Worm (Caenorhabditis elegans): ENCODE measurements around the gene srx-4.
A peak's percentile ranks its signal among the peaks of the same experiment; 100 is the strongest.

The srx-4 gene

DNA sequence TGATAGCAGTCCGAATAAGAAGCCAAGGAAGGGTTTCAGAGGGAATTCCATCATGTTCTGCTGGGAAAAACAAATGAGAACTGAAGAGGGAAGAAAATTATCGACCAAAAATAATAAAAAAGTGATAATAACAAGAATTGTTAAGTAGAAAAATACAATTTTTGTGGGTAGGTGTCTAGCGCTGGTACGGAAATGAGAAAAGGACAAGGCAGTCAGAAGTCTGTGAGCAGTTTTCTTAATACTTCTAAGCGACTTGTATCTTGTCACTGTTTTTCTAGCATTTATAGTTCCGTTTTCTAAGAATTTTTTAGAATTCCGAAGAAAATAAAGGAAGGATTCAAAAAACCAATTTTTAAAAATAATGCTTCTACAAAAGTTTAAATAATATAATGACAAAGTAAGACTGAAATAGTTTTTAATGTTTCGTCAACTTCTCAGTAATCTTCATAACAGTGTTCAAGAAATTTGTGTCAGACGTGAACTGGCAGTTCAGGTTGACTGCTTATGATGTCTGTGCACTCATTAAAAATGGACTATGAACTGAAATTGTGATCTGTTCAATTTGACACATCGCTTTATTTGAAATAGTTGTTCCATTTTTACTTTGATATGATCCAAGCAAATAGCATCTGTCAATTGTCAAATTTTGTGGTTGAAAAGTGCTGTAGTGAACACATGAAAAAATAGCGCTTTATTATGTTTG lies at the start of gene srx-4:
TSS of gene srx-4 (minus strand) at position 51 of the 703 bp plus-strand sequence.
- TF ChIP-seq unc-130 (GFP tag; optimal IDR thresholded peaks at IDR 0.05) (no peak), let-526 (GFP tag; IDR thresholded peaks at IDR 0.05) (no peak), attf-5 (GFP tag; optimal IDR thresholded peaks at IDR 0.05) (no peak)

DNA sequence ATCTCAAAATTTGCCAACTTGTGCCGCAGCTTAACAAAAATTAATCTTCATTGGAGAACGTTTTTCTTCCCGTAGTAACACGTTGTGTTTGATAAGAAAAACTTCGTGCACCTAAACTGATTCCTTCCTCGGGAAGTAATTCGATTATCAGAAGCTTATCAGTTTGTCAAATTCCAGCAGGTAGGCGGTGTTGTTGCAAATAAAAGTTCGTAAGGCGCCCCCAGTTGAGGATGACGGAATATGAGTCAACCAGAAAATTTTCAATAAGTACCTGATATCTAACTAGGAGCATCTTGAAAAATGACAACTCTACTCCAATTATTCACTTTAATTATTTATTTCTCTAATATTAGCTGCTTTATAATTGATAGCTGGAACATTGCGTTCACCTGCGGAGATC lies 49.2 kb upstream of the srx-4 start, which contains the start of gene C05E4.7:
TSS of gene C05E4.7 (plus strand) at position 301 of the 400 bp plus-strand sequence.
- TF ChIP-seq nhr-120 (GFP tag; IDR thresholded peaks at IDR 0.05) = no peak
- no peak for TF ChIP-seq B0035.1 (tag; optimal IDR thresholded peaks at IDR 0.05)
- TF ChIP-seq mel-28 (tag; optimal IDR thresholded peaks at IDR 0.05; ENCODE audit: borderline replicate concordance) = no peak
- no peak for TF ChIP-seq sea-2 (GFP tag; IDR thresholded peaks at IDR 0.05)
- no peak for TF ChIP-seq hmg-20 (GFP tag; IDR thresholded peaks at IDR 0.05)
- TF ChIP-seq ekl-4 (GFP tag; IDR thresholded peaks at IDR 0.05) = no peak
- TF ChIP-seq snpc-4 (GFP tag; optimal IDR thresholded peaks at IDR 0.05) = no peak
- no peak for TF ChIP-seq snpc-4 (tag; optimal IDR thresholded peaks at IDR 0.05)

DNA sequence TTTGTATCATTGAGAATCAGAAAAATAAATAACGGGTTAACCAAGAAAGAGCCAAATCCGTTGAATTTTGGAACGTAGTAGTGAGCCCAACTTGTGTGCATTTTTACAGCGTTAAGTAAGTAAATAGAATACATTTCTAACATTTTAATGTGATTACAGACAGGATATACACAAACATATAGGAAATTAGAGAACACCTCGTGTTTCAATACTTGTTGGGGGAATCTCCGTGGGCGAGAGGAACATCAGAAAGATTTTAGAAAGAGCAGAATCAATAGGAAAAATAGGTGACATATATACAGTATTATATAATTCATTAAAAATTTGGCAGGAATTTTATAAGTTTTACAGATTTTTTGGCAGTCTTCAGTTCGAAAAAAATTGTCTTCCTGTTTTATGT lies 46.2 kb upstream of the srx-4 start, which contains the start of gene srj-24:
TSS of gene srj-24 (minus strand) at position 101 of the 400 bp plus-strand sequence.
- TF ChIP-seq lsl-1 (GFP tag; optimal IDR thresholded peaks at IDR 0.05) (no peak), hsf-1 (GFP tag; IDR thresholded peaks at IDR 0.05) (no peak), tbp1 (GFP tag; optimal IDR thresholded peaks at IDR 0.05) (no peak), die-1 (tag; optimal IDR thresholded peaks at IDR 0.05) (no peak), snpc-3.4 (tag; optimal IDR thresholded peaks at IDR 0.05) (no peak), madf-3 (GFP tag; IDR thresholded peaks at IDR 0.05) (no peak), ccch-3 (GFP tag; optimal IDR thresholded peaks at IDR 0.05) (no peak), madf-6 (GFP tag; IDR thresholded peaks at IDR 0.05) (no peak), hlh-12 (tag; optimal IDR thresholded peaks at IDR 0.05) (no peak)

DNA sequence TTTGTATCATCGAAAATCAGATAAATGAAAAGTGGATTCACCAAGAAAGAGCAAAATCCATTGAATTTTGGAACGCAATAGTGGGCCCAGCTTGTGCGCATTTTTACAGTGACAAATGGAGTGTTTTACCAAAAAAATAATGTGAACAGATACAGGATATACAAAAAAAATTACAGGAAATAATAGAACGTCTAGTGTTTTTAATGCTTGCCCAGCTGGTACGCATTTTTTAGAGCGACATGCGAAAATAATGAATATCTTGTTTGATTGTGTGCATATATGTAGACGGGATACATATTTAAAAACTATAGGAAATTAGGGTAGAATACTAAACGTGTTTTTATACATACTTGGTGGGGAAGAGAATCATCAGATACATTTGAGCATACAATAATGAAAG lies 43.6 kb upstream of the srx-4 start, which contains the start of gene srj-25:
TSS of gene srj-25 (minus strand) at position 101 of the 400 bp plus-strand sequence.
- TF ChIP-seq ztf-18 (tag; optimal IDR thresholded peaks at IDR 0.05) = no peak
- no peak for TF ChIP-seq hsf-1 (GFP tag; IDR thresholded peaks at IDR 0.05)
- no peak for TF ChIP-seq aptf-3 (GFP tag; IDR thresholded peaks at IDR 0.05)
- no peak for TF ChIP-seq somi-1 (GFP tag; optimal IDR thresholded peaks at IDR 0.05)
- no peak for TF ChIP-seq C06A6.2 (GFP tag; conservative IDR thresholded peaks at IDR 0.05)
- TF ChIP-seq Y67H2A.10 (GFP tag; conservative IDR thresholded peaks at IDR 0.05) = no peak
- no peak for TF ChIP-seq F57A8.1 (GFP tag; optimal IDR thresholded peaks at IDR 0.05)
- no peak for TF ChIP-seq hmg-20 (GFP tag; IDR thresholded peaks at IDR 0.05)
- no peak for TF ChIP-seq atf-7 (tag; optimal IDR thresholded peaks at IDR 0.05)
- no peak for TF ChIP-seq unc-130 (GFP tag; optimal IDR thresholded peaks at IDR 0.05)
- TF ChIP-seq snpc-3.4 (tag; optimal IDR thresholded peaks at IDR 0.05) = no peak
- TF ChIP-seq pha-4 (tag; optimal IDR thresholded peaks at IDR 0.05) = no peak

DNA sequence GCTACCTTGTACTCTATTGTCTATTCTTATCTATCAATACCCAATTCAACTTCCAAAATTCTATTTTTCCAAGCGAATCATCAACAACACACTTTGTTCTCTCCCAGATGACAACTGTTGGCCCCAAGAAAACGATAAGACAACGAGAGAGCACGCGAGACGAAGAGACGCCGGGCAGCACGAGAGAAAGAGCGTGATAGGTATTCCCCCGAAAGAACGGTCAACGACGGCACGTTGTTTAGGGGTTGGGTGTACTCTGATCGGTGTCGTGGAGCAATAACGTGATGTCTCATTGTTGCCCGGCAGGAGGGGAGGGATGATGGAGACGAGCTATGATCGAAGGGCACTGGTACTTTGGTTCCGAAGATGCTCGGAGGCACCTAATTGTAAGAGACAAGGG lies 38.8 kb upstream of the srx-4 start:
- TF ChIP-seq F39B2.1 (GFP tag; IDR thresholded peaks at IDR 0.05) = no peak
- TF ChIP-seq pbrm-1 (GFP tag; IDR thresholded peaks at IDR 0.05) = peak; percentile 77
- TF ChIP-seq B0035.1 (tag; optimal IDR thresholded peaks at IDR 0.05) = peak; percentile 32
- TF ChIP-seq nhr-120 (GFP tag; IDR thresholded peaks at IDR 0.05) = no peak
- TF ChIP-seq xnd-1 (tag; optimal IDR thresholded peaks at IDR 0.05) = no peak
- TF ChIP-seq madf-8 (GFP tag; conservative IDR thresholded peaks at IDR 0.05) = no peak
- TF ChIP-seq attf-6 (GFP tag; IDR thresholded peaks at IDR 0.05) = no peak
- TF ChIP-seq F57C9.4 (tag; optimal IDR thresholded peaks at IDR 0.05) = no peak
- TF ChIP-seq ztf-3 (GFP tag; optimal IDR thresholded peaks at IDR 0.05) = no peak
- no peak for TF ChIP-seq fkh-3 (tag; optimal IDR thresholded peaks at IDR 0.05)
- peak; percentile 78 for TF ChIP-seq ekl-4 (GFP tag; IDR thresholded peaks at IDR 0.05)
- no peak for TF ChIP-seq ztf-18 (tag; optimal IDR thresholded peaks at IDR 0.05)
- no peak for TF ChIP-seq F55B11.4 (tag; optimal IDR thresholded peaks at IDR 0.05; ENCODE audit: borderline replicate concordance, insufficient read depth)
- no peak for TF ChIP-seq bed-1 (GFP tag; IDR thresholded peaks at IDR 0.05)
- no peak for TF ChIP-seq nfya-1 (tag; optimal IDR thresholded peaks at IDR 0.05; ENCODE audit: borderline replicate concordance, insufficient read depth)
- TF ChIP-seq mel-28 (tag; optimal IDR thresholded peaks at IDR 0.05; ENCODE audit: borderline replicate concordance) = no peak
- no peak for TF ChIP-seq rec-8 (tag; optimal IDR thresholded peaks at IDR 0.05)
- TF ChIP-seq ceh-27 (GFP tag; optimal IDR thresholded peaks at IDR 0.05) = peak; percentile 41

Data from whole organism, young adult.